Worm (Caenorhabditis elegans): ENCODE results near the gene srh-44.

srh-44 gene

DNA sequence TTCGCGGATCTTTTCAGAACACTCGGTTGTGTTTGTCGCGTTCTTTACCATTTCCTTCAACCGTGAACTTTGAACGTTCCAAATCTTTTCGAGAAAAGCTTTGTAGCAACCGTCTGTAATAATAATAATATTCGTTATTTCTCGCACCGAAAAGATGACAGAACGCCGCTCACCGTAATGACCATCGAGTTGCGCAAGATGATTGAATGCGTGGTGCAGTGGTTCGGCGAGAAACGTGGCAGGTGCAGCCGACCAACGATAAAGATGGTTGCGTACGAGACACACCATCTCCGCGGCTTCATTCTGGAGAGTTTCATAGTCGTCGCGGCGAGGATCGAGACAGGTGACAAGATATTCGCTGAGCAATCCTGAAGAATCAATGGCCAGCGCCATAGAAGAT lies 28.1 kb downstream of the srh-44 start:
- TF ChIP-seq snpc-4 (tag; optimal IDR thresholded peaks at IDR 0.05) (no peak), ztf-11 (tag; optimal IDR thresholded peaks at IDR 0.05) (no peak), sea-2 (GFP tag; optimal IDR thresholded peaks at IDR 0.05) (no peak), mml-1 (tag; optimal IDR thresholded peaks at IDR 0.05) (no peak), nhr-67 (tag; optimal IDR thresholded peaks at IDR 0.05) (no peak), mdl-1 (tag; optimal IDR thresholded peaks at IDR 0.05) (no peak), ztf-4 (tag; optimal IDR thresholded peaks at IDR 0.05) (no peak), jun-1 (tag; optimal IDR thresholded peaks at IDR 0.05) (no peak), fos-1 (tag; optimal IDR thresholded peaks at IDR 0.05) (no peak), R02D3.7 (tag; optimal IDR thresholded peaks at IDR 0.05) (no peak), nfya-1 (tag; optimal IDR thresholded peaks at IDR 0.05; ENCODE audit: insufficient read depth) (no peak), elt-2 (tag; optimal IDR thresholded peaks at IDR 0.05) (no peak), unc-62 (GFP tag; optimal IDR thresholded peaks at IDR 0.05) (no peak), zag-1 (tag; optimal IDR thresholded peaks at IDR 0.05) (no peak), lin-15B (tag; optimal IDR thresholded peaks at IDR 0.05) (no peak), egl-27 (tag; optimal IDR thresholded peaks at IDR 0.05) (no peak), nhr-12 (tag; optimal IDR thresholded peaks at IDR 0.05) (no peak), ama-1 (optimal IDR thresholded peaks at IDR 0.05) (no peak), ceh-28 (tag; optimal IDR thresholded peaks at IDR 0.05) (no peak)

DNA sequence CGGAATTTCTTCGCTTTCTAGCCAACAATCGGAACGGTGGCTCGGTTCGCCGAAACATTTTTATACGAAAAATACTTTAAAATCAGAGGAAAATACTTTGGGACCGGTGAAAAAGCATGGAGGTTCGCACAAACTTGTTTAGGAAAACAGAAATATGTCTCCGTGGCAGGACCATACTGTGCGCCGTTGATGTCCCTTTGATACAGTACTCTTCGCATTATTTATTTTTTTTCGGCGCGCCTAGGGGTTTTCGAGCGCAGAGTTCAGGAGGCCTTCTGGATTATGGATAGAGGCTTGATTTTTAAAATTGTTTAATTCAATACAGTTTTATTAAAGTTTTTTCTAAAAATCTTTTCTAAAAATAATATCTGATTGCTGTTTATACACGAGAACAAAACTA lies 29.8 kb downstream of the srh-44 start, which contains the start of gene F54D5.9:
TSS of gene F54D5.9 (minus strand) at position 115 of the 400 bp plus-strand sequence.
- TF ChIP-seq ama-1 (optimal IDR thresholded peaks at IDR 0.05) (peak; percentile 3), ZK546.5 (tag; optimal IDR thresholded peaks at IDR 0.05) (no peak)

DNA sequence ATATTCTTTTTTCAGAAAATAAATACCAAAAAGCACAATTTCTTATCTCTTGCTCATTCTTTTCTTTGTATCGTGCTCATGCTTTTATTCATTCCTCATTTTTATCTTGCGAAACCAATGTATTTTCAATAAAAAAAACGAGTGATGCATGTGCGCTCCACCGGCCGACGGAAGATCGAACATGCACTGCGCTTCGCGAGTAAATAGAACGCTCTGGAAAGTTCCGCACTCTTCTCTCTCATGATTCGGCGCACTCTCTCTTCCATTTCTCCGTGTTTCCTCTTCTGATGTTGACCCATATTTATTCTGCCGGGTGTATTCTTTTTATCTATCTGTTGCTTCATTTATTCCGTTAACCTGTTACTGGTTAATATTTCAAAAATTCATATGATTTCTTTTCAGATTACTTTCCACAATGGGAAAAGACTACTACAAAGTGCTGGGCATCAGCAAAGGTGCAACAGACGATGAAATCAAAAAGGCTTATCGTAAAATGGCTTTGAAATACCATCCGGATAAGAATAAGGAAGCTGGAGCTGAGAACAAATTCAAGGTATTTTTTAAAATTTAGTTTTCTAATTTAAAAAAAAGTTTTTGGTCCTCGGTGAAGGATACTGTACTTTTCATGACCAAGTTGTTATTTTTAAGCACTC lies 30.6 kb downstream of the srh-44 start, which contains the start of gene dnj-13:
TSS of gene dnj-13 (plus strand) at position 403 of the 653 bp plus-strand sequence.
- TF ChIP-seq ceh-16 (tag; optimal IDR thresholded peaks at IDR 0.05) (peak; percentile 30), nhr-28 (tag; optimal IDR thresholded peaks at IDR 0.05) (no peak), ceh-9 (tag; optimal IDR thresholded peaks at IDR 0.05) (no peak), tbx-2 (tag; optimal IDR thresholded peaks at IDR 0.05) (peak; percentile 84), R02D3.7 (tag; optimal IDR thresholded peaks at IDR 0.05) (peak; percentile 69), zag-1 (tag; optimal IDR thresholded peaks at IDR 0.05) (no peak), pqm-1 (tag; optimal IDR thresholded peaks at IDR 0.05) (peak; percentile 79), pha-4 (tag; optimal IDR thresholded peaks at IDR 0.05) (peak; percentile 96), nhr-67 (tag; optimal IDR thresholded peaks at IDR 0.05) (no peak), mdl-1 (tag; optimal IDR thresholded peaks at IDR 0.05) (peak; percentile 54), skn-1 (tag; optimal IDR thresholded peaks at IDR 0.05) (peak; percentile 68), ceh-82 (tag; optimal IDR thresholded peaks at IDR 0.05) (peak; percentile 71), nhr-43 (tag; optimal IDR thresholded peaks at IDR 0.05; ENCODE audit: poor library complexity, severe bottlenecking) (peak; percentile 94), snpc-4 (tag; optimal IDR thresholded peaks at IDR 0.05) (peak; percentile 73), nhr-11 (tag; optimal IDR thresholded peaks at IDR 0.05) (peak; percentile 49), ceh-28 (tag; optimal IDR thresholded peaks at IDR 0.05) (peak; percentile 81), jun-1 (tag; optimal IDR thresholded peaks at IDR 0.05) (peak; percentile 88), nfya-1 (tag; optimal IDR thresholded peaks at IDR 0.05; ENCODE audit: insufficient read depth) (peak; percentile 93), elt-3 (tag; optimal IDR thresholded peaks at IDR 0.05) (no peak), fkh-10 (GFP tag; optimal IDR thresholded peaks at IDR 0.05) (peak; percentile 85), lsy-12 (tag; optimal IDR thresholded peaks at IDR 0.05) (peak; percentile 98), lin-39 (tag; optimal IDR thresholded peaks at IDR 0.05) (peak; percentile 71), elt-2 (tag; optimal IDR thresholded peaks at IDR 0.05) (peak; percentile 83), nhr-237 (tag; optimal IDR thresholded peaks at IDR 0.05) (no peak), nhr-25 (tag; optimal IDR thresholded peaks at IDR 0.05) (peak; percentile 91), ztf-11 (tag; optimal IDR thresholded peaks at IDR 0.05) (no peak), nhr-23 (tag; optimal IDR thresholded peaks at IDR 0.05) (peak; percentile 98), nhr-76 (tag; optimal IDR thresholded peaks at IDR 0.05) (peak; percentile 45), sea-2 (GFP tag; optimal IDR thresholded peaks at IDR 0.05) (no peak), lin-15B (tag; optimal IDR thresholded peaks at IDR 0.05) (peak; percentile 92), egl-5 (tag; optimal IDR thresholded peaks at IDR 0.05) (no peak), eor-1 (tag; optimal IDR thresholded peaks at IDR 0.05) (peak in 1 of 2 experiments; percentile 84), daf-12 (tag; optimal IDR thresholded peaks at IDR 0.05) (no peak), fos-1 (tag; optimal IDR thresholded peaks at IDR 0.05) (peak; percentile 55), unc-39 (tag; optimal IDR thresholded peaks at IDR 0.05) (no peak), nhr-77 (tag; optimal IDR thresholded peaks at IDR 0.05) (peak; percentile 61), fkh-2 (tag; optimal IDR thresholded peaks at IDR 0.05) (peak; percentile 75), aly-2 (tag; optimal IDR thresholded peaks at IDR 0.05) (no peak), ama-1 (optimal IDR thresholded peaks at IDR 0.05) (peak; percentile 87), hmg-11 (tag; optimal IDR thresholded peaks at IDR 0.05) (peak; percentile 94), elt-1 (tag; optimal IDR thresholded peaks at IDR 0.05) (peak; percentile 47), unc-62 (GFP tag; optimal IDR thresholded peaks at IDR 0.05) (no peak), mml-1 (tag; optimal IDR thresholded peaks at IDR 0.05) (no peak), nhr-12 (tag; optimal IDR thresholded peaks at IDR 0.05) (no peak), egl-27 (tag; optimal IDR thresholded peaks at IDR 0.05) (peak; percentile 91)

All from whole organism, L3 larva.